Worm (Caenorhabditis elegans): ENCODE measurements around the gene Y54G2A.32.
A peak's percentile ranks its signal among the peaks of the same experiment; 100 is the strongest.

Gene Y54G2A.32

DNA sequence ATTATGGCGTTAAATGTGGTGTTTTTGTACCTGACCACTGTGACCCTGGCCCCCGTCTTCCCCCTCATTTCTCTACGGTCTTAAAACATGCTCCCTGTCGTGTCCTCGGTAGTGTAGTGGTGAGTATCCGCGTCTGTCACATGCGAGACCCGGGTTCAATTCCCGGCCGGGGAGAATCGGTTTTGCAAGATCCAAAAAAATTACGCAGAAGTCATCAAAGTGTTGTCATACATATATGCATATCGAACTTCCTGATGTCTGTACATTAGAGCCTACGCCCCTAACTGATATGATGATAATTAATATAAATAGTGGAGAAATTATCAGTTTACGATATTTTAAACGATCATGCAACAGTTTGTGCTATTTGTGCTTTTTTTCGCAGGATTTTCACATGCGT is 1.8 kb downstream of the Y54G2A.32 start, which contains the start of gene Y54G2A.45 (continued):
- TF ChIP-seq hlh-4 (tag; optimal IDR thresholded peaks at IDR 0.05) = no peak
- TF ChIP-seq lin-39 (tag; optimal IDR thresholded peaks at IDR 0.05) = no peak
- no peak for TF ChIP-seq lin-13 (GFP tag; optimal IDR thresholded peaks at IDR 0.05)
- peak; percentile 0 for TF ChIP-seq xbp-1 (tag; optimal IDR thresholded peaks at IDR 0.05)
- no peak for TF ChIP-seq elt-3 (tag; optimal IDR thresholded peaks at IDR 0.05)
- TF ChIP-seq vab-15 (tag; optimal IDR thresholded peaks at IDR 0.05) = no peak
- peak; percentile 40 for TF ChIP-seq nhr-20 (tag; optimal IDR thresholded peaks at IDR 0.05)
- no peak for TF ChIP-seq sox-4 (tag; optimal IDR thresholded peaks at IDR 0.05)
- no peak for TF ChIP-seq zag-1 (tag; optimal IDR thresholded peaks at IDR 0.05)
- TF ChIP-seq nhr-76 (tag; optimal IDR thresholded peaks at IDR 0.05) = no peak
- no peak for TF ChIP-seq nhr-11 (tag; optimal IDR thresholded peaks at IDR 0.05)
- TF ChIP-seq snu-23 (GFP tag; optimal IDR thresholded peaks at IDR 0.05) = peak; percentile 36
- TF ChIP-seq sptf-1 (tag; optimal IDR thresholded peaks at IDR 0.05) = no peak
- no peak for TF ChIP-seq unc-86 (tag; optimal IDR thresholded peaks at IDR 0.05)
- TF ChIP-seq elt-2 (tag; optimal IDR thresholded peaks at IDR 0.05) = peak; percentile 64
- no peak for TF ChIP-seq aha-1 (tag; optimal IDR thresholded peaks at IDR 0.05)
- TF ChIP-seq aly-2 (tag; optimal IDR thresholded peaks at IDR 0.05) = no peak
- no peak for TF ChIP-seq mef-2 (tag; optimal IDR thresholded peaks at IDR 0.05)
- peak; percentile 26 for TF ChIP-seq nhr-19 (GFP tag; conservative IDR thresholded peaks at IDR 0.05)
- no peak for TF ChIP-seq ceh-63 (GFP tag; optimal IDR thresholded peaks at IDR 0.05)
- no peak for TF ChIP-seq tlp-1 (tag; optimal IDR thresholded peaks at IDR 0.05)
- no peak for TF ChIP-seq lin-15B (tag; optimal IDR thresholded peaks at IDR 0.05)
- no peak for TF ChIP-seq ztf-11 (tag; optimal IDR thresholded peaks at IDR 0.05)
- TF ChIP-seq lsy-2 (tag; optimal IDR thresholded peaks at IDR 0.05) = peak in 1 of 2 experiments; percentile 57
- no peak for TF ChIP-seq sup-37 (GFP tag; optimal IDR thresholded peaks at IDR 0.05)
- no peak for TF ChIP-seq zip-4 (GFP tag; optimal IDR thresholded peaks at IDR 0.05)
- TF ChIP-seq nhr-77 (tag; optimal IDR thresholded peaks at IDR 0.05) = peak; percentile 5
- no peak for TF ChIP-seq unc-98 (GFP tag; IDR thresholded peaks at IDR 0.05)
- no peak for TF ChIP-seq nhr-85 (tag)
- no peak for TF ChIP-seq C34B4.2 (tag; optimal IDR thresholded peaks at IDR 0.05)
- no peak for TF ChIP-seq nhr-84 (tag; optimal IDR thresholded peaks at IDR 0.05)
- TF ChIP-seq hpl-2 (GFP tag; optimal IDR thresholded peaks at IDR 0.05) = peak; percentile 1
- no peak for TF ChIP-seq mep-1 (tag; optimal IDR thresholded peaks at IDR 0.05)
- TF ChIP-seq nhr-90 (tag; optimal IDR thresholded peaks at IDR 0.05; ENCODE audit: poor library complexity) = peak; percentile 40
- TF ChIP-seq hlh-17 (GFP tag; optimal IDR thresholded peaks at IDR 0.05; ENCODE audit: borderline replicate concordance) = no peak
- peak; percentile 61 for TF ChIP-seq nhr-71 (tag; optimal IDR thresholded peaks at IDR 0.05)
- peak; percentile 23 for TF ChIP-seq swsn-7 (tag; optimal IDR thresholded peaks at IDR 0.05)
- no peak for TF ChIP-seq pag-3 (tag; optimal IDR thresholded peaks at IDR 0.05; ENCODE audit: borderline replicate concordance, insufficient read depth)
- TF ChIP-seq snpc-4 (tag; optimal IDR thresholded peaks at IDR 0.05) = no peak
- no peak for TF ChIP-seq blmp-1 (tag; optimal IDR thresholded peaks at IDR 0.05)
- no peak for TF ChIP-seq pax-3 (tag; optimal IDR thresholded peaks at IDR 0.05)
- TF ChIP-seq efl-3 (GFP tag; optimal IDR thresholded peaks at IDR 0.05) = no peak
- no peak for TF ChIP-seq ceh-90 (tag; optimal IDR thresholded peaks at IDR 0.05)
- TF ChIP-seq egl-27 (tag; optimal IDR thresholded peaks at IDR 0.05) = no peak
- TF ChIP-seq nhr-28 (tag; optimal IDR thresholded peaks at IDR 0.05) = no peak
- no peak for TF ChIP-seq ama-1 (optimal IDR thresholded peaks at IDR 0.05)
- TF ChIP-seq irx-1 (tag; optimal IDR thresholded peaks at IDR 0.05) = no peak
- TF ChIP-seq efl-1 (optimal IDR thresholded peaks at IDR 0.05) = peak in 1 of 2 experiments; percentile 32
- no peak for TF ChIP-seq efl-1 (GFP tag; optimal IDR thresholded peaks at IDR 0.05 in 1 of 2)
- peak in 1 of 2 experiments; percentile 55 for TF ChIP-seq lin-35 (GFP tag; optimal IDR thresholded peaks at IDR 0.05)
- TF ChIP-seq rnt-1 (tag; optimal IDR thresholded peaks at IDR 0.05) = peak; percentile 60
- TF ChIP-seq alr-1 (tag; optimal IDR thresholded peaks at IDR 0.05; ENCODE audit: borderline replicate concordance) = no peak
- no peak for TF ChIP-seq fkh-8 (tag; optimal IDR thresholded peaks at IDR 0.05)
- TF ChIP-seq nhr-12 (tag; optimal IDR thresholded peaks at IDR 0.05) = no peak
- peak; percentile 40 for TF ChIP-seq pqm-1 (tag; optimal IDR thresholded peaks at IDR 0.05)
